Worm (Caenorhabditis elegans) whole organism, late embryonic: ENCODE measurements around the gene K12H4.5.

Source experiments
- ceh-24 ChIP-seq: sonication (generic microtip); optimal IDR thresholded peaks from 2 replicates; lab custom pipeline; 2016; ENCODE audit warnings: mild to moderate bottlenecking, missing genetic modification characterization, missing compliant biosample characterization
- ceh-34 ChIP-seq: sonication (generic microtip); optimal IDR thresholded peaks from 2 replicates; lab custom pipeline; 2016; ENCODE audit warnings: mild to moderate bottlenecking, missing genetic modification characterization, missing compliant biosample characterization
- ceh-9 ChIP-seq: sonication (generic microtip); optimal IDR thresholded peaks from 2 replicates; lab custom pipeline; 2016; ENCODE audit warnings: mild to moderate bottlenecking, missing genetic modification characterization, inconsistent platforms, missing compliant biosample characterization
- ets-4 ChIP-seq: sonication (generic microtip); optimal IDR thresholded peaks from 2 replicates; lab custom pipeline; 2016; ENCODE audit warnings: missing genetic modification characterization, missing compliant biosample characterization
- gmeb-2 ChIP-seq: sonication (generic microtip); optimal IDR thresholded peaks from 2 replicates; lab custom pipeline; 2016; ENCODE audit warnings: missing genetic modification characterization, inconsistent platforms, missing compliant biosample characterization
- nfya-1 ChIP-seq: sonication (generic microtip); optimal IDR thresholded peaks from 2 replicates; lab custom pipeline; 2017; ENCODE audit warnings: missing genetic modification characterization, mild to moderate bottlenecking, missing compliant biosample characterization, antibody characterized with exemption, moderate library complexity
- nhr-11 ChIP-seq: fragments of 150-350 bp; optimal IDR thresholded peaks from 2 replicates; lab custom pipeline; 2014; ENCODE audit warnings: missing biosample characterization, missing genetic modification characterization
- nhr-232 ChIP-seq: sonication (generic microtip); optimal IDR thresholded peaks from 2 replicates; lab custom pipeline; 2016; ENCODE audit warnings: missing genetic modification characterization, missing compliant biosample characterization
- pag-3 ChIP-seq: sonication (generic microtip); optimal IDR thresholded peaks from 2 replicates; lab custom pipeline; 2016; ENCODE audit warnings: missing compliant biosample characterization, missing genetic modification characterization, borderline replicate concordance
- pha-4 ChIP-seq: fragments of 150-350 bp; optimal IDR thresholded peaks from 2 replicates; lab custom pipeline; 2018; ENCODE audit warnings: missing biosample characterization, missing genetic modification reagents, missing genetic modification characterization
- sox-4 ChIP-seq: sonication (generic microtip); optimal IDR thresholded peaks from 2 replicates; lab custom pipeline; 2017; ENCODE audit warnings: mild to moderate bottlenecking, missing genetic modification characterization, inconsistent platforms, missing compliant biosample characterization

DNA sequence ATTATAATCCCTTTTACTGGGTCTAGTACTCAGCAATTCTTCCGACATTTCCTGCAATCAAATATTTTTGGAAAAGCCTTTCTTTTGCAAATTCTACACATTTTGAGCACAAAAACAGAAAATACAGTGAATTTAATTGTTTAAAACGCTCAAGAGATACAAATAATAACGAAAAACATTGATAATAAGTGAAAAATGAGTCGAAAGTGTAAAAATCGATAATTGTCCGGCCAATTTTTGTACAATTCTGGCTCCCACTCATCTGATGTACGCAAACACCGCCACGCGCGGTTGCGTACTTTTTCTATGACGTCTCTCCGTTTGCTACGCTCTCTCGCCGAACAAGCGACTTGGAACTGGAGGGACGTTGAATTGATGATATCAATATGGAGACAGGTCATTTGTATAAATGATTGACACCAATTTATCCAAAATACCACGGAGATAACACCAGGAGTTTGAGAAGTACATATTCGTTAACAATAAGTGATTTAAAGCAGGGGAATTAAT is 23.4 kb upstream of the K12H4.5 start, which contains the start of gene lin-36:
- no peak for TF ChIP-seq ets-4
- no peak for TF ChIP-seq nhr-11
- no peak for TF ChIP-seq nhr-232
- TF ChIP-seq sox-4 (tag; lab: Kevin White, UChicago): no peak
- no peak for TF ChIP-seq pha-4 (tag; lab: Kevin White, UChicago)
- no peak for TF ChIP-seq ceh-9
- TF ChIP-seq gmeb-2 (tag; lab: Kevin White, UChicago): no peak
- no peak for TF ChIP-seq ceh-34 (tag; lab: Kevin White, UChicago)
- TF ChIP-seq ceh-24 (tag; lab: Kevin White, UChicago): no peak
- TF ChIP-seq pag-3 (tag; lab: Kevin White, UChicago): no peak
- TF ChIP-seq nfya-1 (tag; lab: Kevin White, UChicago): peak; percentile 73
